Fruit fly (Drosophila melanogaster): Measurements from ENCODE around the gene gd.

DNA sequence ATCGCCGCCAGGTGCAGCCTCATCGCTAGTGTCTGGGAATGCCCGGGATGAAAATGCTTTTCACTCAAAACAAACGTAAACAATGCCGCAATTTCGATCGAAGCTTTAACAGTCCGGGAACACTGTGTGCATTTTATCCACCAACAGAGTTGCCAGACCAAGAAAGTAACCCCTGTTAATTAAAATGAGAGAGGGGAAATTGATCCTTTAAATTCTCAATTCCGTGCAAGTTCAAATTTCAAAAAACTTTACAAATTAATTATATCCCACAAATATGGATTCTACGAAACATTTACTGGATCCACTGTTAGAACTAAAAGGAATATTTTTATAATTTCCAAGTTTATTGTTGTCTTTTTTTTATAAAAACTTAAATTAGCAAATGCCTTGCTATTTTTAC, at the start of gene gd:
- TF ChIP-seq CG8478 (optimal IDR thresholded peaks at IDR 0.05): no peak
- TF ChIP-seq CTCF (optimal IDR thresholded peaks at IDR 0.05): no peak

Measured in S2 (cell line).